Worm (Caenorhabditis elegans) whole organism, early embryonic: ENCODE measurements around the gene C27D6.11.

Source experiments
- ama-1 ChIP-seq: fragments of 150-350 bp; optimal IDR thresholded peaks from 2 replicates; lab custom pipeline; 2014
- pes-1 ChIP-seq: fragments of 200-800 bp; sonication (Bioruptor generic); IDR thresholded peaks from 2 replicates; pipeline ENCODE4 v1.3.6; 2022; ENCODE audit warnings: missing genetic modification reagents, missing genetic modification characterization, missing compliant biosample characterization

C27D6.11 gene

ce11 chrII:5112082-5112481 lies 48.9 kb downstream of the C27D6.11 start, which contains the start of gene F09C12.8:
Gene F09C12.8 (plus strand): TSS chrII:5112382.
- TF ChIP-seq ama-1 = no peak
- no peak for TF ChIP-seq pes-1 (GFP tag; lab: Robert Waterston, UW)
